Fruit fly (Drosophila melanogaster) whole organism, adult: Measurements from ENCODE around the gene Cox11.

Experiments used
- CG11617 ChIP-seq: fragments of 200-800 bp; sonication (Bioruptor generic); optimal IDR thresholded peaks from 2 replicates; lab custom pipeline; 2017; ENCODE audit warnings: mild to moderate bottlenecking, missing biosample characterization, missing genetic modification reagents, missing genetic modification characterization
- CG12768 ChIP-seq: fragments of 200-800 bp; sonication (Bioruptor generic); optimal IDR thresholded peaks from 2 replicates; lab custom pipeline; 2017; ENCODE audit warnings: missing biosample characterization, missing genetic modification characterization, mild to moderate bottlenecking, moderate library complexity, missing genetic modification reagents
- CG14711 ChIP-seq: fragments of 200-800 bp; sonication (Bioruptor generic); optimal IDR thresholded peaks from 2 replicates; lab custom pipeline; 2018; ENCODE audit warnings: missing biosample characterization, mild to moderate bottlenecking, missing genetic modification characterization, moderate library complexity
- CG1620 ChIP-seq: fragments of 200-800 bp; sonication (Bioruptor generic); optimal IDR thresholded peaks from 2 replicates; lab custom pipeline; 2016; ENCODE audit warnings: missing biosample characterization, missing genetic modification characterization
- CG7045 ChIP-seq: fragments of 200-800 bp; sonication (Bioruptor generic); optimal IDR thresholded peaks from 2 replicates; lab custom pipeline; 2017; ENCODE audit warnings: missing biosample characterization, mild to moderate bottlenecking, missing genetic modification characterization
- CG7101 ChIP-seq: fragments of 200-800 bp; sonication (Bioruptor generic); optimal IDR thresholded peaks from 2 replicates; lab custom pipeline; 2018; ENCODE audit warnings: missing biosample characterization, mild to moderate bottlenecking, missing genetic modification characterization, moderate library complexity
- Crg-1 ChIP-seq: fragments of 200-800 bp; sonication (Bioruptor generic); optimal IDR thresholded peaks from 2 replicates; lab custom pipeline; 2016; ENCODE audit warnings: missing biosample characterization, missing genetic modification characterization
- Hr96 ChIP-seq: fragments of 200-800 bp; sonication (Bioruptor generic); optimal IDR thresholded peaks from 2 replicates; lab custom pipeline; 2016; ENCODE audit warnings: missing biosample characterization, missing genetic modification characterization
- Mnt ChIP-seq: fragments of 200-800 bp; sonication (Bioruptor generic); optimal IDR thresholded peaks from 2 replicates; lab custom pipeline; 2016; ENCODE audit warnings: missing biosample characterization, mild to moderate bottlenecking, missing genetic modification characterization
- cic ChIP-seq: fragments of 200-800 bp; sonication (Bioruptor generic); optimal IDR thresholded peaks from 2 replicates; lab custom pipeline; 2017; ENCODE audit warnings: missing biosample characterization, mild to moderate bottlenecking, missing genetic modification characterization, moderate library complexity
- cnc ChIP-seq, 2 experiments: fragments of >200 bp; optimal IDR thresholded peaks; 2 replicates each; lab custom pipeline; 2017
- kay ChIP-seq: fragments of 200-800 bp; sonication (Bioruptor generic); peaks from one replicate; lab custom pipeline; 2016; ENCODE audit warnings: missing biosample characterization, missing genetic modification characterization, borderline replicate concordance

dm6 chr2L:5532061-5532460, 5.3 kb downstream of the Cox11 start, which contains the start of gene Coq6:
- TF ChIP-seq cnc (optimal IDR thresholded peaks at IDR 0.05; lab: Kevin White, UChicago): no peak
- TF ChIP-seq CG7045: no peak
- no peak for TF ChIP-seq CG14711
- no peak for TF ChIP-seq Hr96 (GFP tag; lab: Kevin White, UChicago)
- TF ChIP-seq Mnt (GFP tag; lab: Kevin White, UChicago): no peak
- no peak for TF ChIP-seq CG12768 (GFP tag; lab: Kevin White, UChicago)
- no peak for TF ChIP-seq Crg-1 (GFP tag; lab: Kevin White, UChicago)
- TF ChIP-seq CG11617: no peak
- TF ChIP-seq cic (GFP tag; lab: Kevin White, UChicago): no peak
- TF ChIP-seq kay (GFP tag; lab: Kevin White, UChicago): no peak
- no peak for TF ChIP-seq CG7101 (tag; lab: Kevin White, UChicago)
- no peak for TF ChIP-seq CG1620 (GFP tag; lab: Kevin White, UChicago)
